Fruit fly (Drosophila melanogaster): ENCODE data around the gene Prp6.

The Prp6 gene

dm6 chr3L:18867521-18867920 lies 37.7 kb upstream of the Prp6 start, which contains the start of gene Dysb (continued):
- TF ChIP-seq Oli (tag; optimal IDR thresholded peaks at IDR 0.05), result peak; percentile 80
- peak; percentile 83 for TF ChIP-seq CG10543 (GFP tag; optimal IDR thresholded peaks at IDR 0.05)
- TF ChIP-seq aop (GFP tag; IDR thresholded peaks at IDR 0.05), result peak; percentile 74
- no peak; the same call in 1 of the 2 replicates for TF ChIP-seq ttk (GFP tag; IDR thresholded peaks at IDR 0.05)
- TF ChIP-seq fd102C (GFP tag; optimal IDR thresholded peaks at IDR 0.05), result peak; percentile 41
- TF ChIP-seq emc (GFP tag; optimal IDR thresholded peaks at IDR 0.05), result no peak
- TF ChIP-seq Dfd (GFP tag; optimal IDR thresholded peaks at IDR 0.05), result no peak
- peak; percentile 95 for TF ChIP-seq ci (GFP tag; IDR thresholded peaks at IDR 0.05)
- no peak for TF ChIP-seq ham (GFP tag; IDR thresholded peaks at IDR 0.05)
- no peak for TF ChIP-seq CG17186 (GFP tag; optimal IDR thresholded peaks at IDR 0.05)
- TF ChIP-seq tio (GFP tag; optimal IDR thresholded peaks at IDR 0.05), result peak; percentile 67
- peak; percentile 52 for TF ChIP-seq fd64A (GFP tag; optimal IDR thresholded peaks at IDR 0.05)
- peak; percentile 66 for TF ChIP-seq YL-1 (GFP tag; optimal IDR thresholded peaks at IDR 0.05)
- TF ChIP-seq Asciz (GFP tag; optimal IDR thresholded peaks at IDR 0.05), result peak; percentile 91
- TF ChIP-seq Spps (tag; optimal IDR thresholded peaks at IDR 0.05), result peak; percentile 68
- peak; percentile 89 for TF ChIP-seq so (GFP tag; IDR thresholded peaks at IDR 0.05)
- TF ChIP-seq crc (GFP tag; optimal IDR thresholded peaks at IDR 0.05), result peak; percentile 42
- TF ChIP-seq CG17328 (GFP tag; IDR thresholded peaks at IDR 0.05), result peak; percentile 94
- TF ChIP-seq kah (GFP tag; optimal IDR thresholded peaks at IDR 0.05), result peak; percentile 86
- TF ChIP-seq CG31388 (GFP tag; optimal IDR thresholded peaks at IDR 0.05), result peak; percentile 15
- TF ChIP-seq row (GFP tag; IDR thresholded peaks at IDR 0.05), result peak; percentile 97
- peak; percentile 12 for TF ChIP-seq Dp (GFP tag; optimal IDR thresholded peaks at IDR 0.05)
- TF ChIP-seq Sox100B (GFP tag; optimal IDR thresholded peaks at IDR 0.05), result peak; percentile 85
- peak; percentile 82 for TF ChIP-seq ap (GFP tag; IDR thresholded peaks at IDR 0.05)
- TF ChIP-seq Med (GFP tag), result peak; percentile 87
- no peak for TF ChIP-seq CG14860 (GFP tag; IDR thresholded peaks at IDR 0.05; ENCODE audit: partially characterized antibody)
- peak; percentile 86 for TF ChIP-seq CG17568 (GFP tag; optimal IDR thresholded peaks at IDR 0.05)
- peak; percentile 88 for TF ChIP-seq Ada2b (GFP tag; IDR thresholded peaks at IDR 0.05)
- TF ChIP-seq yki (optimal IDR thresholded peaks at IDR 0.05), result no peak
- no peak for TF ChIP-seq Ets65A (GFP tag)
- TF ChIP-seq CG10431 (GFP tag; optimal IDR thresholded peaks at IDR 0.05), result peak; percentile 77
- TF ChIP-seq CG9876 (GFP tag; optimal IDR thresholded peaks at IDR 0.05), result no peak
- TF ChIP-seq Fer2 (tag; optimal IDR thresholded peaks at IDR 0.05), result peak; percentile 72
- no peak for TF ChIP-seq eve (GFP tag; optimal IDR thresholded peaks at IDR 0.05)
- no peak for TF ChIP-seq bbx (GFP tag; IDR thresholded peaks at IDR 0.05; ENCODE audit: partially characterized antibody)
- TF ChIP-seq NC2β (GFP tag; optimal IDR thresholded peaks at IDR 0.05), result peak; percentile 2
- no peak for TF ChIP-seq Dad (GFP tag; optimal IDR thresholded peaks at IDR 0.05)
- TF ChIP-seq CG6791 (GFP tag; IDR thresholded peaks at IDR 0.05; ENCODE audit: partially characterized antibody), result no peak
- no peak for TF ChIP-seq CG1832 (GFP tag; optimal IDR thresholded peaks at IDR 0.05)
- TF ChIP-seq oc (tag; optimal IDR thresholded peaks at IDR 0.05), result peak; percentile 88
- peak; percentile 78 for TF ChIP-seq CG13775 (GFP tag; optimal IDR thresholded peaks at IDR 0.05)
- peak; percentile 84 for TF ChIP-seq Optix (GFP tag; IDR thresholded peaks at IDR 0.05)
- no peak for TF ChIP-seq CG1647 (GFP tag; optimal IDR thresholded peaks at IDR 0.05)
- TF ChIP-seq Hr51 (GFP tag; optimal IDR thresholded peaks at IDR 0.05), result peak; percentile 33 to 91
- no peak for TF ChIP-seq CG3726 (GFP tag; IDR thresholded peaks at IDR 0.05)
- peak; percentile 81 for TF ChIP-seq dati (GFP tag; IDR thresholded peaks at IDR 0.05)
- TF ChIP-seq CG15601 (tag; optimal IDR thresholded peaks at IDR 0.05), result peak; percentile 86
- TF ChIP-seq CG8290 (GFP tag; optimal IDR thresholded peaks at IDR 0.05), result peak; percentile 33
- peak in 1 of 2 experiments; percentile 85 for TF ChIP-seq CG8290 (tag; optimal IDR thresholded peaks at IDR 0.05)
- TF ChIP-seq CG9817 (tag; optimal IDR thresholded peaks at IDR 0.05), result peak; percentile 79
- TF ChIP-seq Abd-B (GFP tag; optimal IDR thresholded peaks at IDR 0.05), result peak; percentile 70
- TF ChIP-seq Doc3 (GFP tag; IDR thresholded peaks at IDR 0.05; ENCODE audit: partially characterized antibody), result peak; percentile 11; the same call in 1 of the 3 replicates

Measured in whole organism, embryonic.